Worm (Caenorhabditis elegans) whole organism, L2 larva: ENCODE data around the gene F35E8.1.

Experiments
- C34F6.9 ChIP-seq: fragments of 150-350 bp; optimal IDR thresholded peaks from 2 replicates; lab custom pipeline; 2014; ENCODE audit warnings: missing biosample characterization, missing genetic modification characterization
- R02D3.7 ChIP-seq: fragments of 150-350 bp; optimal IDR thresholded peaks from 2 replicates; lab custom pipeline; 2014; ENCODE audit warnings: missing biosample characterization, missing genetic modification characterization
- Y55F3AM.14 ChIP-seq: fragments of 200-800 bp; sonication (Bioruptor generic); optimal IDR thresholded peaks from 2 replicates; lab custom pipeline; 2018; ENCODE audit warnings: mild to moderate bottlenecking, missing genetic modification characterization, missing compliant biosample characterization
- ZK546.5 ChIP-seq: sonication (generic microtip); optimal IDR thresholded peaks from 2 replicates; lab custom pipeline; 2017; ENCODE audit warnings: missing biosample characterization, missing genetic modification characterization
- blmp-1 ChIP-seq: sonication (generic microtip); optimal IDR thresholded peaks from 2 replicates; lab custom pipeline; 2017; ENCODE audit warnings: missing genetic modification characterization, mild to moderate bottlenecking, missing compliant biosample characterization, antibody characterized with exemption, moderate library complexity; ENCODE audit not compliant: insufficient read depth
- ceh-16 ChIP-seq: fragments of 150-350 bp; optimal IDR thresholded peaks from 2 replicates; lab custom pipeline; 2014; ENCODE audit warnings: missing biosample characterization, missing genetic modification characterization
- crh-2 ChIP-seq: sonication (generic microtip); optimal IDR thresholded peaks from 2 replicates; lab custom pipeline; 2017; ENCODE audit warnings: missing biosample characterization, missing genetic modification characterization
- elt-1 ChIP-seq: fragments of 150-350 bp; optimal IDR thresholded peaks from 2 replicates; lab custom pipeline; 2014; ENCODE audit warnings: missing biosample characterization, missing genetic modification characterization
- fos-1 ChIP-seq: fragments of 150-350 bp; optimal IDR thresholded peaks from 2 replicates; lab custom pipeline; 2014; ENCODE audit warnings: missing biosample characterization, missing genetic modification characterization
- gmeb-1 ChIP-seq: fragments of 150-350 bp; optimal IDR thresholded peaks from 2 replicates; lab custom pipeline; 2014; ENCODE audit warnings: missing biosample characterization, missing genetic modification characterization
- lin-11 ChIP-seq: fragments of 150-350 bp; sonication (generic microtip); optimal IDR thresholded peaks from 2 replicates; lab custom pipeline; 2014; ENCODE audit warnings: missing biosample characterization, missing genetic modification characterization, inconsistent platforms, mixed read lengths
- lin-13 ChIP-seq: fragments of 150-350 bp; optimal IDR thresholded peaks from 2 replicates; lab custom pipeline; 2014; ENCODE audit warnings: missing biosample characterization, missing genetic modification reagents, missing genetic modification characterization
- lin-39 ChIP-seq: fragments of 150-350 bp; optimal IDR thresholded peaks from 2 replicates; lab custom pipeline; 2014; ENCODE audit warnings: missing biosample characterization, missing genetic modification reagents, missing genetic modification characterization
- lsy-2 ChIP-seq, 2 experiments: fragments of 150-350 bp in 1 of 2; sonication (generic microtip) in 1 of 2; optimal IDR thresholded peaks; 2 replicates each; lab custom pipeline; 2014 to 2017; ENCODE audit warnings: missing biosample characterization in 2 of 2, missing genetic modification characterization in 2 of 2
- mab-5 ChIP-seq: fragments of 150-350 bp; optimal IDR thresholded peaks from 2 replicates; lab custom pipeline; 2014; ENCODE audit warnings: missing biosample characterization, missing genetic modification characterization
- mdl-1 ChIP-seq, 2 experiments: fragments of 150-350 bp in 1 of 2; sonication (generic microtip) in 1 of 2; optimal IDR thresholded peaks; 2 replicates each; lab custom pipeline; 2017; ENCODE audit warnings: missing biosample characterization in 2 of 2, missing genetic modification characterization in 2 of 2
- nhr-10 ChIP-seq: sonication (generic microtip); optimal IDR thresholded peaks from 2 replicates; lab custom pipeline; 2017; ENCODE audit warnings: missing biosample characterization, missing genetic modification characterization
- nhr-12 ChIP-seq: fragments of 150-350 bp; optimal IDR thresholded peaks from 2 replicates; lab custom pipeline; 2014; ENCODE audit warnings: missing biosample characterization, missing genetic modification characterization
- nhr-129 ChIP-seq: fragments of 150-350 bp; optimal IDR thresholded peaks from 2 replicates; lab custom pipeline; 2014; ENCODE audit warnings: missing biosample characterization, missing genetic modification characterization
- nhr-23 ChIP-seq: fragments of 150-350 bp; optimal IDR thresholded peaks from 2 replicates; lab custom pipeline; 2014; ENCODE audit warnings: missing biosample characterization, missing genetic modification reagents, missing genetic modification characterization
- nhr-237 ChIP-seq: fragments of 150-350 bp; optimal IDR thresholded peaks from 2 replicates; lab custom pipeline; 2014; ENCODE audit warnings: missing biosample characterization, missing genetic modification characterization
- nhr-25 ChIP-seq: fragments of 150-350 bp; sonication (generic microtip); optimal IDR thresholded peaks from 3 replicates; lab custom pipeline; 2014; ENCODE audit warnings: missing biosample characterization, missing genetic modification characterization
- nhr-6 ChIP-seq: fragments of 150-350 bp; optimal IDR thresholded peaks from 2 replicates; lab custom pipeline; 2014; ENCODE audit warnings: missing biosample characterization, missing genetic modification characterization
- nhr-77 ChIP-seq: fragments of 150-350 bp; optimal IDR thresholded peaks from 2 replicates; lab custom pipeline; 2014; ENCODE audit warnings: missing biosample characterization, missing genetic modification characterization
- peb-1 ChIP-seq: fragments of 150-350 bp; optimal IDR thresholded peaks from 2 replicates; lab custom pipeline; 2014; ENCODE audit warnings: missing biosample characterization, missing genetic modification characterization
- sem-4 ChIP-seq: fragments of 150-350 bp; optimal IDR thresholded peaks from 2 replicates; lab custom pipeline; 2014; ENCODE audit warnings: missing biosample characterization, missing genetic modification reagents, missing genetic modification characterization
- skn-1 ChIP-seq: sonication (generic microtip); optimal IDR thresholded peaks from 2 replicates; lab custom pipeline; 2017; ENCODE audit warnings: missing biosample characterization, missing genetic modification characterization
- sma-3 ChIP-seq: sonication (generic microtip); optimal IDR thresholded peaks from 2 replicates; lab custom pipeline; 2016; ENCODE audit warnings: missing genetic modification reagents, missing genetic modification characterization, missing compliant biosample characterization
- sma-9 ChIP-seq, 2 experiments: fragments of 150-350 bp in 1 of 2; sonication (generic microtip) in 1 of 2; optimal IDR thresholded peaks; 2 replicates each; lab custom pipeline; 2014 to 2016; ENCODE audit warnings: missing genetic modification characterization in 2 of 2, mild to moderate bottlenecking in 1 of 2, missing biosample characterization in 1 of 2, missing compliant biosample characterization in 1 of 2, missing genetic modification reagents in 1 of 2, moderate library complexity in 1 of 2
- snpc-4 ChIP-seq: fragments of 150-350 bp; optimal IDR thresholded peaks from 2 replicates; lab custom pipeline; 2014; ENCODE audit warnings: missing biosample characterization, missing genetic modification characterization
- unc-39 ChIP-seq: fragments of 150-350 bp; optimal IDR thresholded peaks from 2 replicates; lab custom pipeline; 2014; ENCODE audit warnings: missing biosample characterization, missing genetic modification characterization
- unc-55 ChIP-seq: fragments of 150-350 bp; sonication (generic microtip); optimal IDR thresholded peaks from 3 replicates; lab custom pipeline; 2014; ENCODE audit warnings: missing biosample characterization, missing genetic modification reagents, missing genetic modification characterization
- zag-1 ChIP-seq: fragments of 150-350 bp; optimal IDR thresholded peaks from 2 replicates; lab custom pipeline; 2014; ENCODE audit warnings: missing biosample characterization, missing genetic modification characterization
- ztf-4 ChIP-seq: fragments of 150-350 bp; optimal IDR thresholded peaks from 2 replicates; lab custom pipeline; 2014; ENCODE audit warnings: missing biosample characterization, missing genetic modification characterization

F35E8.1 gene

DNA sequence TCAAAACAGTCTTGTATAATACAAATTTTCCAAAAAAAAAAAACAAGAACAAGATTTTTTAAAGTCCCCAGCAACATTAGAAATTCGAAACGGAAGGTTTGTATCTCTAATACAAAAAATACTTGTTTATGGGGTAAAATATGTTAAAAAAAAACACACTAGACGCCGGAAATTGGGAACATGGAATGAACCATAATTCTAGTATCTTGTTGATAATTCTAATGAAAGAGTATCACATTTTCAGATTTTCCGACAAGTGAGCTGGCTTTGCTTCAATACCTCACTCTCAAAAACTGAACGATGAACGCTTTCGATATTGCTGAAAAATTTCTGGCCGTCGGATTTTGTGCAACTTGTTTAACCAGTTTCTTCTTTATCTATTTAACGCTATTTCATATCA lies 7.7 kb downstream of the F35E8.1 start, which contains the start of gene str-60:
str-60 (plus strand) TSS at position 301 of the 400 bp plus-strand sequence.
- TF ChIP-seq elt-1 (tag; lab: Kevin White, UChicago): no peak
- no peak for TF ChIP-seq skn-1
- no peak for TF ChIP-seq unc-55 (GFP tag; lab: Kevin White, UChicago)
- no peak for TF ChIP-seq ceh-16 (tag; lab: Kevin White, UChicago)
- no peak for TF ChIP-seq nhr-12 (tag; lab: Kevin White, UChicago)
- no peak for TF ChIP-seq nhr-77 (tag; lab: Kevin White, UChicago)
- no peak for TF ChIP-seq fos-1 (tag; lab: Kevin White, UChicago)
- TF ChIP-seq nhr-129 (tag; lab: Kevin White, UChicago): no peak
- no peak for TF ChIP-seq nhr-10 (tag; lab: Kevin White, UChicago)

DNA sequence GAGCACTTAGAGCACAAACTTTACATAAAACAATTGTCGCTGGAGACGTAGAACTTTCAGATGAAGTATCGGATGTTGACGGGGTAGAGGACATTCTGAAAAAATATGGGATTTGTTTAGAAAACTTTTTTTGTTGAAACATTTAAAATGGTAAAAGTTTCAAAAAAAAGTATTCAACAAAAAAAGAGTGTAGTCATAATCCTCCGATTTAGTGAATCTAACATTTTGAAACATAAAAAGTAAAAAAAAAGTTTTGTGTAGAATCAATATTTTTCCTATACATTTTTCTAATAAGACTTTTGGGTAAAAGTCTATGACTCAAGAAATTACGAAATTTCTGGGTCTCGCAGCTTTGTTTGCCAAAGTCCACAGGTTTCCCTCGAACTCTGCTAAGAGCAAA lies 8.8 kb downstream of the F35E8.1 start, which contains the start of gene nhr-213:
nhr-213 (minus strand) TSS at position 101 of the 400 bp plus-strand sequence.
- no peak for TF ChIP-seq snpc-4 (tag; lab: Kevin White, UChicago)
- no peak for TF ChIP-seq nhr-237 (tag; lab: Kevin White, UChicago)
- no peak for TF ChIP-seq unc-39 (tag; lab: Kevin White, UChicago)
- TF ChIP-seq sem-4 (tag; lab: Kevin White, UChicago): no peak
- no peak for TF ChIP-seq zag-1
- TF ChIP-seq ztf-4 (tag; lab: Kevin White, UChicago): no peak

DNA sequence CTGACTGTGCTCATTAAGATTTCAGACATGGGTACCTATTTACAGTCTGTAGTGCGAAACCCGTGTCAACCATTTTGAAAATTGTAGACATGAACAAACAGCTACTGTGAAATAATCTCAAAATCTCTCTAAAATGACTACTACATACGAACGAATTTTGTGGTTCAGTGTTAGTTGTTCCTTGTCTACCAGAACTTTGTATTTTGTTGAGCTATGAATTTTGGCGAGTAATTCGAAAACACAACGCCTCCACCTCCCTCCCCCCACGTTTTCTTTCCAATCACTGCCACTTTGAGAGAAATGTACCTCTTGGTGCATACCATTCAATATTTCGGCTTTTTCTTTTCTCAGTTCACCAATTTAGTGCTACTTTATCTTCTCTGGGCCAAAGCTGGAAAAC lies 12.7 kb downstream of the F35E8.1 start, which contains the start of gene T06C12.11:
T06C12.11 (plus strand) TSS at position 301 of the 400 bp plus-strand sequence.
- TF ChIP-seq blmp-1 (tag; lab: Kevin White, UChicago) (no peak), nhr-25 (no peak), lin-13 (GFP tag; lab: Kevin White, UChicago) (no peak), mdl-1 (tag; optimal IDR thresholded peaks at IDR 0.05; lab: Kevin White, UChicago) (no peak), sem-4 (tag; lab: Kevin White, UChicago) (no peak), nhr-6 (tag; lab: Kevin White, UChicago) (no peak), nhr-237 (tag; lab: Kevin White, UChicago) (no peak), zag-1 (no peak), gmeb-1 (tag; lab: Kevin White, UChicago) (no peak), nhr-77 (tag; lab: Kevin White, UChicago) (no peak), sma-3 (GFP tag; lab: Kevin White, UChicago) (no peak), lsy-2 (tag; optimal IDR thresholded peaks at IDR 0.05; lab: Kevin White, UChicago) (no peak), peb-1 (tag; lab: Kevin White, UChicago) (no peak), ceh-16 (tag; lab: Kevin White, UChicago) (no peak), C34F6.9 (tag; lab: Kevin White, UChicago) (no peak), lin-11 (tag; lab: Kevin White, UChicago) (no peak), ZK546.5 (tag; lab: Kevin White, UChicago) (no peak), R02D3.7 (tag; lab: Kevin White, UChicago) (no peak), Y55F3AM.14 (GFP tag; lab: Kevin White, UChicago) (no peak), crh-2 (tag; lab: Kevin White, UChicago) (no peak)

DNA sequence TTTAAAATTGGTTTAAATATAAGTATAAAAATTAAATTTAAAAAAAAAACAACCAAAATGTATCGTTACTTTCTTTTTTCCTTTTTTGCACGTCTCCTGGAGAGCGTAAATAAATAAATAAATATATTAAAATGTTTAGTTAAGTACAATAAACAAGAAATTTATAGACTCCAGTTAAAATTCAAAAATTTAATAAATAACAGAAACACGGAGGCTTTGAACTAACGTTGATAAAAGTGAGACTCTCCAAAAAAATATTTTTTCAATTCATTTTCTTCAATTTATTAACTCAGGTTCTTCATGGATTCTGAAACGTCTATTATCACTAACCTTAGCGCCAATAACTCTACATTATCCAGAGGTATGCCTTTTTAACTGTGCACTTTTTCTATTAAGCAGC lies 13.7 kb downstream of the F35E8.1 start, which contains the start of gene T06C12.12:
T06C12.12 (plus strand) TSS at position 301 of the 400 bp plus-strand sequence.
- TF ChIP-seq nhr-23: no peak
- TF ChIP-seq R02D3.7 (tag; lab: Kevin White, UChicago): no peak
- TF ChIP-seq ceh-16 (tag; lab: Kevin White, UChicago): no peak
- TF ChIP-seq nhr-237 (tag; lab: Kevin White, UChicago): no peak
- TF ChIP-seq nhr-6 (tag; lab: Kevin White, UChicago): no peak
- TF ChIP-seq sma-9 (GFP tag; optimal IDR thresholded peaks at IDR 0.05; lab: Kevin White, UChicago): no peak
- no peak for TF ChIP-seq sma-9 (tag; optimal IDR thresholded peaks at IDR 0.05; lab: Kevin White, UChicago)
- TF ChIP-seq nhr-10 (tag; lab: Kevin White, UChicago): no peak
- no peak for TF ChIP-seq crh-2 (tag; lab: Kevin White, UChicago)
- no peak for TF ChIP-seq fos-1 (tag; lab: Kevin White, UChicago)
- no peak for TF ChIP-seq mab-5
- no peak for TF ChIP-seq zag-1
- TF ChIP-seq snpc-4 (tag; lab: Kevin White, UChicago): no peak
- TF ChIP-seq nhr-25: no peak
- TF ChIP-seq ZK546.5 (tag; lab: Kevin White, UChicago): no peak
- TF ChIP-seq lin-39 (tag; lab: Kevin White, UChicago): no peak
- TF ChIP-seq nhr-129 (tag; lab: Kevin White, UChicago): no peak
- TF ChIP-seq sma-3 (GFP tag; lab: Kevin White, UChicago): no peak
